Worm (Caenorhabditis elegans) whole organism, L1 larva: ENCODE data around the gene smi-1.

Source experiments
- C04F5.9 ChIP-seq: sonication (generic microtip); optimal IDR thresholded peaks from 2 replicates; lab custom pipeline; 2016; ENCODE audit warnings: missing genetic modification characterization, missing compliant biosample characterization
- F16B12.6 ChIP-seq: fragments of 150-350 bp; optimal IDR thresholded peaks from 2 replicates; lab custom pipeline; 2014; ENCODE audit warnings: missing biosample characterization, missing genetic modification characterization
- Y116A8C.19 ChIP-seq: sonication (generic microtip); optimal IDR thresholded peaks from 2 replicates; lab custom pipeline; 2016; ENCODE audit warnings: missing compliant biosample characterization, missing genetic modification characterization, borderline replicate concordance
- alr-1 ChIP-seq: fragments of 200-800 bp; sonication (Bioruptor generic); optimal IDR thresholded peaks from 2 replicates; lab custom pipeline; 2018; ENCODE audit warnings: borderline replicate concordance, mild to moderate bottlenecking, missing genetic modification characterization, missing compliant biosample characterization
- aly-2 ChIP-seq: fragments of 150-350 bp; optimal IDR thresholded peaks from 2 replicates; lab custom pipeline; 2014; ENCODE audit warnings: missing biosample characterization, missing genetic modification characterization
- ceh-63 ChIP-seq: fragments of 200-800 bp; sonication (Bioruptor generic); optimal IDR thresholded peaks from 2 replicates; lab custom pipeline; 2018; ENCODE audit warnings: mild to moderate bottlenecking, missing genetic modification characterization, missing compliant biosample characterization
- ceh-82 ChIP-seq, 3 experiments: fragments of 150-350 bp in 1 of 3; sonication (generic microtip) in 2 of 3; optimal IDR thresholded peaks; 2 replicates each; lab custom pipeline; 2014 to 2017; ENCODE audit warnings: missing biosample characterization in 3 of 3, missing genetic modification characterization in 3 of 3
- ces-1 ChIP-seq: fragments of 150-350 bp; optimal IDR thresholded peaks from 2 replicates; lab custom pipeline; 2014; ENCODE audit warnings: missing biosample characterization, missing genetic modification reagents, missing genetic modification characterization
- egl-27 ChIP-seq, 2 experiments: fragments of 150-350 bp in 1 of 2; sonication (generic microtip); optimal IDR thresholded peaks; 3 replicates each; lab custom pipeline; 2017 to 2018; ENCODE audit warnings: missing biosample characterization in 2 of 2, missing genetic modification characterization in 2 of 2, missing genetic modification reagents in 2 of 2
- hlh-17 ChIP-seq: fragments of 200-800 bp; sonication (Bioruptor generic); optimal IDR thresholded peaks from 2 replicates; lab custom pipeline; 2018; ENCODE audit warnings: missing genetic modification characterization, mild to moderate bottlenecking, missing compliant biosample characterization, moderate library complexity, borderline replicate concordance
- lin-13 ChIP-seq: fragments of 150-350 bp; optimal IDR thresholded peaks from 2 replicates; lab custom pipeline; 2014; ENCODE audit warnings: missing biosample characterization, missing genetic modification reagents, missing genetic modification characterization
- lin-39 ChIP-seq: fragments of 150-350 bp; optimal IDR thresholded peaks from 2 replicates; lab custom pipeline; 2014; ENCODE audit warnings: missing biosample characterization, missing genetic modification reagents, missing genetic modification characterization
- lsy-2 ChIP-seq, 2 experiments: fragments of 150-350 bp; optimal IDR thresholded peaks; 2 replicates each; lab custom pipeline; 2014; ENCODE audit warnings: missing biosample characterization in 2 of 2, missing genetic modification characterization in 2 of 2
- mef-2 ChIP-seq: fragments of 150-350 bp; optimal IDR thresholded peaks from 2 replicates; lab custom pipeline; 2014; ENCODE audit warnings: missing biosample characterization, missing genetic modification characterization
- mep-1 ChIP-seq: fragments of 150-350 bp; optimal IDR thresholded peaks from 2 replicates; lab custom pipeline; 2014; ENCODE audit warnings: missing biosample characterization, missing genetic modification characterization
- nhr-20 ChIP-seq: sonication (generic microtip); optimal IDR thresholded peaks from 2 replicates; lab custom pipeline; 2016; ENCODE audit warnings: mild to moderate bottlenecking, missing genetic modification characterization, missing compliant biosample characterization
- nhr-237 ChIP-seq: fragments of 150-350 bp; optimal IDR thresholded peaks from 2 replicates; lab custom pipeline; 2014; ENCODE audit warnings: missing biosample characterization, missing genetic modification characterization
- nhr-85 ChIP-seq: sonication (generic microtip); peaks from one replicate; lab custom pipeline; 2016; ENCODE audit warnings: missing genetic modification characterization, inconsistent platforms, missing compliant biosample characterization
- pag-3 ChIP-seq: sonication (generic microtip); optimal IDR thresholded peaks from 2 replicates; lab custom pipeline; 2017; ENCODE audit warnings: missing genetic modification characterization, mild to moderate bottlenecking, missing compliant biosample characterization, antibody characterized with exemption, borderline replicate concordance; ENCODE audit not compliant: insufficient read depth
- pax-3 ChIP-seq: fragments of 200-800 bp; sonication (Bioruptor generic); optimal IDR thresholded peaks from 2 replicates; lab custom pipeline; 2018; ENCODE audit warnings: mild to moderate bottlenecking, missing genetic modification characterization, moderate library complexity, missing compliant biosample characterization
- pqm-1 ChIP-seq: sonication (generic microtip); optimal IDR thresholded peaks from 3 replicates; lab custom pipeline; 2017; ENCODE audit warnings: missing biosample characterization, missing genetic modification characterization
- rnt-1 ChIP-seq: sonication (generic microtip); optimal IDR thresholded peaks from 2 replicates; lab custom pipeline; 2016; ENCODE audit warnings: mild to moderate bottlenecking, missing genetic modification characterization, moderate library complexity, missing compliant biosample characterization
- sox-4 ChIP-seq: sonication (generic microtip); optimal IDR thresholded peaks from 2 replicates; lab custom pipeline; 2016; ENCODE audit warnings: missing genetic modification characterization, missing compliant biosample characterization
- tbx-2 ChIP-seq: sonication (generic microtip); optimal IDR thresholded peaks from 2 replicates; lab custom pipeline; 2016; ENCODE audit warnings: missing genetic modification characterization, missing compliant biosample characterization
- unc-30 ChIP-seq: sonication (generic microtip); optimal IDR thresholded peaks from 2 replicates; lab custom pipeline; 2017; ENCODE audit warnings: missing biosample characterization, missing genetic modification characterization
- unc-86 ChIP-seq: sonication (generic microtip); optimal IDR thresholded peaks from 2 replicates; lab custom pipeline; 2016; ENCODE audit warnings: missing genetic modification characterization, missing compliant biosample characterization
- vab-15 ChIP-seq: sonication (generic microtip); optimal IDR thresholded peaks from 2 replicates; lab custom pipeline; 2017; ENCODE audit warnings: missing genotype, mild to moderate bottlenecking, missing genetic modification characterization, missing compliant biosample characterization
- ztf-11 ChIP-seq, 2 experiments: sonication (generic microtip); optimal IDR thresholded peaks; 2 replicates each; lab custom pipeline; 2016 to 2017; ENCODE audit warnings: missing genetic modification characterization in 2 of 2, missing biosample characterization in 1 of 2, missing compliant biosample characterization in 1 of 2

Gene smi-1

ce11 chrIII:1926456-1926855 is 48.3 kb downstream of the smi-1 start (continued):
- peak; percentile 34 for TF ChIP-seq F16B12.6 (tag; lab: Kevin White, UChicago)
- TF ChIP-seq ceh-82 (tag; optimal IDR thresholded peaks at IDR 0.05; lab: Kevin White, UChicago) = peak; percentile 85 to 91 (median 87)
- TF ChIP-seq mep-1 (tag; lab: Kevin White, UChicago) = peak; percentile 48
- no peak for TF ChIP-seq pag-3 (tag; lab: Kevin White, UChicago)
- no peak for TF ChIP-seq alr-1 (tag; lab: Kevin White, UChicago)

DNA sequence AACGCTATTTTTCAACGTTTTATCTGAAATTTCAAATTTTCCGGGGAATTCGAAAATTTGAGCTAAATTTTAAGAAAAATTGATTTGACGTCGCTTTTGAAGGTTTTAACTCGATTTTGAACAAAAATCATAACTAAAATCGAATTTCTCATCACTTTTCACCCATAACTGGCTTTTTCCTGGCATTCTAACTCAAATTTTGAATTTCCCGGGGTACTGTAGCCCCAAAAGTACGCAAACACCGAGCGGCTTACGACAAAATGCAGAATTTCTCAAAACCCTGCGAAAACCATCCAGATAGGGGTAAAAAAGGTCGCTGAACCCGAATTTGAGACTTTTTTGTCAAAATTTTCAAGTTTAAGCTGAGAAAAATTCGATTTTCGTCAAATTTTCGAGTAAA is 49.1 kb downstream of the smi-1 start:
- TF ChIP-seq unc-86 (tag; lab: Kevin White, UChicago) = no peak
- TF ChIP-seq sox-4 (tag; lab: Kevin White, UChicago) = no peak
- TF ChIP-seq egl-27 (tag; optimal IDR thresholded peaks at IDR 0.05; lab: Kevin White, UChicago) = no peak
- TF ChIP-seq lin-13 (GFP tag; lab: Kevin White, UChicago) = peak; percentile 48
- TF ChIP-seq pax-3 (tag; lab: Kevin White, UChicago) = no peak
- TF ChIP-seq vab-15 (tag; lab: Kevin White, UChicago) = no peak
- no peak for TF ChIP-seq mef-2
- TF ChIP-seq lsy-2 (tag; optimal IDR thresholded peaks at IDR 0.05; lab: Kevin White, UChicago) = peak in 1 of 2 experiments; percentile 55
- TF ChIP-seq ztf-11 (tag; optimal IDR thresholded peaks at IDR 0.05; lab: Kevin White, UChicago) = no peak
- TF ChIP-seq aly-2 (tag; lab: Kevin White, UChicago) = no peak
- no peak for TF ChIP-seq lin-39 (tag; lab: Kevin White, UChicago)
- TF ChIP-seq rnt-1 (tag; lab: Kevin White, UChicago) = no peak

DNA sequence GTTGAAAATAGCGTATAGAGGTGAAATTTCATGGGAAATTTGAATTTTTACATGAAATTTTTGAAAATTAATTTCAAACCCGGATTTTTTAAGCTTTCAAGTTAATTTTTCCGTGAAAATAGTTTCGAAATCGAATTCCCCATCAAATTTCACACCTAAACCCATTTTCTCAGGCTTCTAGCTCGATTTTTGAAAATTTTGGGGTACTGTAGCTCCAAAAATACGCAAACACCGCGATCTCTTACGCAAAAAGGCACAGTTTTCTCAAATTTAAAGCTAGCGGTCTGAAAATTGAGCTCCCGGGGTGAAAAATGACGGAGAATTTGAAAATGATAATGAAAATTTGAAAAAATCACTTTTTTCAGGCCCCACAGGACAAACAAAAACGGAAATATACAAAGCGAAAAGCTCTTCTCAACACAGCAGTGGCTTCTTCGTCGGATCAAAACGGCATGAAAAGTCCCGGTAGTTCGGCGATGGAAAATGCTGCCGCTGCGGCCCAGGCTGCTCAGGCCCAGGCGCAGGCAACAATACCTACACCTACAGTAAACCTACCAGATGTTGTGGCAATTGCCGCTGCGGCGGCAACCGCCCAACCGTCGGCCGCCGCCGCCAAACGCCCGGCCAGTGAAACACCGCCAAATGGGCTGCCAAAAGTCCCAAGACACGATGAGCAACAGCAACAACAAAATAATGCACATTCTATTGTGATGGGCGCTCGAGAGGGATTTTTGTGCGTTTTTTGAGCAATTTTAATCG is 50.8 kb downstream of the smi-1 start:
- TF ChIP-seq pag-3 (tag; lab: Kevin White, UChicago) (no peak), lin-13 (GFP tag; lab: Kevin White, UChicago) (peak; percentile 52), nhr-237 (no peak), nhr-85 (tag; lab: Kevin White, UChicago) (peak; percentile 20), pqm-1 (tag; lab: Kevin White, UChicago) (no peak), tbx-2 (tag; lab: Kevin White, UChicago) (no peak), ceh-63 (GFP tag; lab: Kevin White, UChicago) (no peak), lsy-2 (tag; optimal IDR thresholded peaks at IDR 0.05; lab: Kevin White, UChicago) (peak in 1 of 2 experiments; percentile 55), unc-30 (tag; lab: Kevin White, UChicago) (no peak), nhr-20 (tag; lab: Kevin White, UChicago) (no peak), C04F5.9 (tag; lab: Kevin White, UChicago) (no peak), ces-1 (no peak), Y116A8C.19 (tag; lab: Kevin White, UChicago) (no peak), hlh-17 (GFP tag; lab: Kevin White, UChicago) (no peak)
